Fruit fly (Drosophila melanogaster) whole organism, embryonic: Measurements from ENCODE around the gene CG4291.
A peak's percentile ranks its signal among the peaks of the same experiment; 100 is the strongest.

ENCODE experiments used
- ATbp ChIP-seq: fragments of 200-800 bp; sonication (Bioruptor generic); optimal IDR thresholded peaks from 2 replicates; lab custom pipeline; 2017; ENCODE audit warnings: missing biosample characterization, mild to moderate bottlenecking, missing genetic modification characterization, missing genetic modification reagents
- B-H1 ChIP-seq: fragments of 200-800 bp; sonication (Bioruptor generic); IDR thresholded peaks from 3 replicates; pipeline ENCODE4 v1.3.6; 2022; ENCODE audit warnings: missing biosample characterization, missing genetic modification characterization
- CG10462 ChIP-seq: fragments of 200-800 bp; sonication (Bioruptor generic); optimal IDR thresholded peaks from 2 replicates; lab custom pipeline; 2016; ENCODE audit warnings: missing biosample characterization, missing genetic modification characterization
- CG11723 ChIP-seq: fragments of 200-800 bp; sonication (Bioruptor generic); optimal IDR thresholded peaks from 2 replicates; lab custom pipeline; 2017; ENCODE audit warnings: missing biosample characterization, mild to moderate bottlenecking, missing genetic modification characterization
- CG1233 ChIP-seq: fragments of 200-800 bp; sonication (Bioruptor generic); optimal IDR thresholded peaks from 4 replicates; lab custom pipeline; 2018; ENCODE audit warnings: missing biosample characterization, mild to moderate bottlenecking, missing genetic modification characterization
- CG13424 ChIP-seq: fragments of 200-800 bp; sonication (Bioruptor generic); optimal IDR thresholded peaks from 2 replicates; lab custom pipeline; 2019; ENCODE audit warnings: missing biosample characterization, mild to moderate bottlenecking, missing genetic modification characterization, moderate library complexity
- CG13775 ChIP-seq: fragments of 200-800 bp; sonication (Bioruptor generic); optimal IDR thresholded peaks from 3 replicates; lab custom pipeline; 2017; ENCODE audit warnings: missing biosample characterization, mild to moderate bottlenecking, missing genetic modification characterization
- CG16815 ChIP-seq: fragments of 200-800 bp; sonication (Bioruptor generic); optimal IDR thresholded peaks from 3 replicates; lab custom pipeline; 2017; ENCODE audit warnings: missing biosample characterization, mild to moderate bottlenecking, missing genetic modification characterization
- CG17328 ChIP-seq: fragments of 200-800 bp; sonication (Bioruptor generic); IDR thresholded peaks from 2 replicates; pipeline ENCODE4 v1.3.6; 2022; ENCODE audit warnings: missing biosample characterization, missing genetic modification characterization
- CG18262 ChIP-seq: fragments of 200-800 bp; optimal IDR thresholded peaks from 3 replicates; lab custom pipeline; 2019; ENCODE audit warnings: missing biosample characterization, mild to moderate bottlenecking, missing genetic modification characterization, moderate library complexity
- CG33557 ChIP-seq: fragments of 200-800 bp; sonication (Bioruptor generic); optimal IDR thresholded peaks from 2 replicates; lab custom pipeline; 2019; ENCODE audit warnings: missing biosample characterization, mild to moderate bottlenecking, missing genetic modification characterization, moderate library complexity
- CG5245 ChIP-seq: fragments of 200-800 bp; sonication (Bioruptor generic); optimal IDR thresholded peaks from 3 replicates; lab custom pipeline; 2016; ENCODE audit warnings: missing biosample characterization, missing genetic modification characterization
- CG5953 ChIP-seq: fragments of 200-800 bp; sonication (Bioruptor generic); IDR thresholded peaks from 2 replicates; pipeline ENCODE4 v1.3.6; 2022; ENCODE audit warnings: missing biosample characterization, missing genetic modification characterization
- Camta ChIP-seq: fragments of 200-800 bp; sonication (Bioruptor generic); optimal IDR thresholded peaks from 2 replicates; lab custom pipeline; 2016; ENCODE audit warnings: missing biosample characterization, missing genetic modification characterization
- Chrac-16 ChIP-seq: fragments of 200-800 bp; sonication (Bioruptor generic); optimal IDR thresholded peaks from 3 replicates; lab custom pipeline; 2016; ENCODE audit warnings: missing biosample characterization, missing genetic modification characterization
- D19A ChIP-seq: fragments of 200-800 bp; optimal IDR thresholded peaks from 3 replicates; lab custom pipeline; 2019; ENCODE audit warnings: missing biosample characterization, mild to moderate bottlenecking, missing genetic modification characterization, moderate library complexity
- Dad ChIP-seq: fragments of 200-800 bp; sonication (Bioruptor generic); optimal IDR thresholded peaks from 3 replicates; lab custom pipeline; 2016; ENCODE audit warnings: missing biosample characterization, missing genetic modification characterization
- HLH54F ChIP-seq: fragments of 200-800 bp; sonication (Bioruptor generic); optimal IDR thresholded peaks from 3 replicates; lab custom pipeline; 2016; ENCODE audit warnings: missing biosample characterization, missing genetic modification characterization
- Kr ChIP-seq: fragments of 200-800 bp; sonication (Bioruptor generic); optimal IDR thresholded peaks from 2 replicates; lab custom pipeline; 2017; ENCODE audit warnings: missing biosample characterization, mild to moderate bottlenecking, missing genetic modification characterization
- MBD-R2 ChIP-seq: fragments of 200-800 bp; sonication (Bioruptor generic); IDR thresholded peaks from 2 replicates; pipeline ENCODE4 v1.3.6; 2022; ENCODE audit warnings: missing biosample characterization, missing genetic modification characterization
- NC2β ChIP-seq: fragments of 200-800 bp; sonication (Bioruptor generic); optimal IDR thresholded peaks from 2 replicates; lab custom pipeline; 2016; ENCODE audit warnings: missing biosample characterization, missing genetic modification characterization
- Side ChIP-seq: fragments of 200-800 bp; sonication (Bioruptor generic); optimal IDR thresholded peaks from 2 replicates; lab custom pipeline; 2016; ENCODE audit warnings: missing biosample characterization, missing genetic modification characterization
- Usf ChIP-seq: fragments of 200-800 bp; sonication (Bioruptor generic); optimal IDR thresholded peaks from 2 replicates; lab custom pipeline; 2017; ENCODE audit warnings: missing genotype, missing biosample characterization, missing genetic modification characterization
- ash1 ChIP-seq: fragments of 200-800 bp; sonication (Bioruptor generic); optimal IDR thresholded peaks from 2 replicates; lab custom pipeline; 2018; ENCODE audit warnings: missing biosample characterization, mild to moderate bottlenecking, missing genetic modification characterization
- az2 ChIP-seq: fragments of 200-800 bp; sonication (Bioruptor generic); optimal IDR thresholded peaks from 3 replicates; lab custom pipeline; 2016; ENCODE audit warnings: missing biosample characterization, missing genetic modification characterization
- fd96Cb ChIP-seq: fragments of 200-800 bp; sonication (Bioruptor generic); optimal IDR thresholded peaks from 2 replicates; lab custom pipeline; 2018; ENCODE audit warnings: missing biosample characterization, mild to moderate bottlenecking, missing genetic modification characterization, moderate library complexity
- ham ChIP-seq: fragments of 200-800 bp; sonication (Bioruptor generic); IDR thresholded peaks from 2 replicates; pipeline ENCODE4 v1.3.6; 2022; ENCODE audit warnings: missing biosample characterization, missing genetic modification characterization
- inv ChIP-seq: fragments of 200-800 bp; sonication (Bioruptor generic); IDR thresholded peaks from 2 replicates; pipeline ENCODE4 v1.3.6; 2022; ENCODE audit warnings: missing biosample characterization, missing genetic modification characterization; ENCODE audit not compliant: partially characterized antibody
- jumu ChIP-seq: fragments of 200-800 bp; sonication (Bioruptor generic); optimal IDR thresholded peaks from 3 replicates; lab custom pipeline; 2016; ENCODE audit warnings: missing biosample characterization, missing genetic modification characterization
- ken ChIP-seq: fragments of 200-800 bp; sonication (Bioruptor generic); IDR thresholded peaks from 3 replicates; pipeline ENCODE4 v1.3.6; 2022; ENCODE audit warnings: missing biosample characterization, missing genetic modification characterization
- kni ChIP-seq: fragments of 200-800 bp; sonication (Bioruptor generic); optimal IDR thresholded peaks from 3 replicates; lab custom pipeline; 2017; ENCODE audit warnings: mild to moderate bottlenecking, missing biosample characterization, missing genetic modification reagents, missing genetic modification characterization
- mam ChIP-seq: fragments of 200-800 bp; sonication (Bioruptor generic); optimal IDR thresholded peaks from 3 replicates; lab custom pipeline; 2016; ENCODE audit warnings: missing biosample characterization, missing genetic modification characterization
- nerfin-1 ChIP-seq: fragments of 200-800 bp; sonication (Bioruptor generic); optimal IDR thresholded peaks from 3 replicates; lab custom pipeline; 2019; ENCODE audit warnings: missing biosample characterization, mild to moderate bottlenecking, missing genetic modification characterization, moderate library complexity
- nmo ChIP-seq: fragments of 200-800 bp; sonication (Bioruptor generic); optimal IDR thresholded peaks from 2 replicates; lab custom pipeline; 2018; ENCODE audit warnings: missing biosample characterization, mild to moderate bottlenecking, missing genetic modification characterization, moderate library complexity
- onecut ChIP-seq: fragments of 200-800 bp; sonication (Bioruptor generic); IDR thresholded peaks from 2 replicates; pipeline ENCODE4 v1.3.6; 2022; ENCODE audit warnings: missing biosample characterization, missing genetic modification characterization
- org-1 ChIP-seq: fragments of 200-800 bp; sonication (Bioruptor generic); optimal IDR thresholded peaks from 2 replicates; lab custom pipeline; 2017; ENCODE audit warnings: missing biosample characterization, missing genetic modification characterization
- p53 ChIP-seq: fragments of 200-800 bp; sonication (Bioruptor generic); optimal IDR thresholded peaks from 2 replicates; lab custom pipeline; 2016; ENCODE audit warnings: missing biosample characterization, missing genetic modification characterization
- peb ChIP-seq: fragments of 200-800 bp; sonication (Bioruptor generic); IDR thresholded peaks from 2 replicates; pipeline ENCODE4 v1.3.6; 2022; ENCODE audit warnings: missing biosample characterization, missing genetic modification characterization
- prd ChIP-seq, 3 experiments: fragments of >200 bp in 2 of 3; fragments of 200-800 bp in 1 of 3; sonication (Bioruptor generic) in 1 of 3; optimal IDR thresholded peaks in 2 of 3; IDR thresholded peaks in 1 of 3; 2 replicates in 2 of 3; 3 replicates in 1 of 3; pipeline versions ENCODE4 v1.3.6 to Lab custom; 2017 to 2022; ENCODE audit warnings: missing biosample characterization in 1 of 3, missing genetic modification characterization in 1 of 3
- psq ChIP-seq: fragments of 200-800 bp; sonication (Bioruptor generic); optimal IDR thresholded peaks from 2 replicates; lab custom pipeline; 2017; ENCODE audit warnings: missing biosample characterization, missing genetic modification characterization
- row ChIP-seq: fragments of 200-800 bp; sonication (Bioruptor generic); IDR thresholded peaks from 3 replicates; pipeline ENCODE4 v1.3.6; 2022; ENCODE audit warnings: missing biosample characterization, missing genetic modification characterization
- run ChIP-seq: fragments of 200-800 bp; sonication (Bioruptor generic); optimal IDR thresholded peaks from 3 replicates; lab custom pipeline; 2018; ENCODE audit warnings: missing biosample characterization, mild to moderate bottlenecking, missing genetic modification characterization
- schlank ChIP-seq: fragments of 200-800 bp; sonication (Bioruptor generic); optimal IDR thresholded peaks from 2 replicates; lab custom pipeline; 2018; ENCODE audit warnings: missing biosample characterization, mild to moderate bottlenecking, missing genetic modification characterization
- sens ChIP-seq: fragments of 200-800 bp; sonication (Bioruptor generic); peaks from one replicate; lab custom pipeline; 2016; ENCODE audit warnings: missing biosample characterization, missing genetic modification characterization
- so ChIP-seq: fragments of 200-800 bp; sonication (Bioruptor generic); IDR thresholded peaks from 3 replicates; pipeline ENCODE4 v1.3.6; 2022; ENCODE audit warnings: missing biosample characterization, missing genetic modification characterization
- stwl ChIP-seq: fragments of 200-800 bp; sonication (Bioruptor generic); optimal IDR thresholded peaks from 3 replicates; lab custom pipeline; 2018; ENCODE audit warnings: missing biosample characterization, mild to moderate bottlenecking, missing genetic modification characterization, moderate library complexity
- vnd ChIP-seq: fragments of 200-800 bp; sonication (Bioruptor generic); IDR thresholded peaks from 3 replicates; pipeline ENCODE4 v1.3.6; 2022; ENCODE audit warnings: missing biosample characterization, missing genetic modification characterization; ENCODE audit not compliant: partially characterized antibody
- zen2 ChIP-seq: fragments of 200-800 bp; sonication (Bioruptor generic); IDR thresholded peaks from 3 replicates; pipeline ENCODE4 v1.3.6; 2022; ENCODE audit warnings: missing biosample characterization, missing genetic modification characterization; ENCODE audit not compliant: partially characterized antibody
- zfh1 ChIP-seq: fragments of 200-800 bp; sonication (Bioruptor generic); IDR thresholded peaks from 3 replicates; pipeline ENCODE4 v1.3.6; 2022; ENCODE audit warnings: missing biosample characterization, missing genetic modification characterization

Gene CG4291

DNA sequence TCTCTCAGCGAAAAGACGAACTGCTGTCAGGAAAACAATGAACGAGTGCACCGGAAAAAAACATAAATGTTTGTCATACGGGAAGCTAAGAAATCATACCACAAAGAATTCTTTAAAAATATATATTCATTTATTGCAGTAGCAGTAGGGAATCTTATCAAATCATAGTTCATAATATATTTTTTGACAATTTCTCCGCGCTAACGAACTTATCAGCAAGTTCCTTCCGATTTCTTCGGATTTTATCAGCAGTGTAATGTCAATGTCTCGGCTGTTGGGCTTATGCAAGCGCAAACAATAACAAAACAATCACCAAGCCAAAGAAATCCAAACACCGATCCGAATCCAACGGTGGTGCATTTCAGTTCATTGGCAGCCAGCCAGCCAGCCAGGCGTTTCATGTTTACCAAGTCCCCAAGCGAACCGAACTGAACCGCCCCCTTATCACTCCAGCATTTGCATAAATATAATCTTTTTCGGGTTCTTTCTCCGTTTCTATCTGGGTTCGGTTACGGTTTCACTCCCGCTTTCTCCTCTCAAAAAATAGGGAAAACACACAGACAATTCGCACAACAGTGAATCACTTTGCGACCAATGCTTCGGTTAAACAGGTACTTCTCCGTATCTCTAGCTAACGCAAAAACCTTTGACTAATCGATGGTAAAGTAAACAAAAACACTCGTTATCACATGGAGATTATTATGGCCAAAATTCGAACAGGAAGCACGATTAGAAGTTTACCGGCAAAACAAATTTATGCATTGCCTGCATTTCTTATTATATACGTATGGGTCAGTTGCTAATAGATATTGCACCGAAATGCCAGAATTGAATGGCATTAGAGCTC, 24.8 kb downstream of the CG4291 start (continued):
- peak; percentile 28 for TF ChIP-seq D19A (tag; lab: Kevin White, UChicago)
- TF ChIP-seq Kr: peak; percentile 27
- TF ChIP-seq CG18262 (tag; lab: Kevin White, UChicago): peak; percentile 66
- TF ChIP-seq mam (GFP tag; lab: Kevin White, UChicago): no peak
- peak; percentile 10 for TF ChIP-seq CG13775 (GFP tag; lab: Kevin White, UChicago)
- TF ChIP-seq Side (GFP tag; lab: Kevin White, UChicago): no peak
- TF ChIP-seq MBD-R2 (GFP tag; lab: Robert Waterston, UW): no peak
- TF ChIP-seq CG1233 (GFP tag; lab: Kevin White, UChicago): no peak
- TF ChIP-seq sens: peak; percentile 94
- no peak for TF ChIP-seq ham (GFP tag; lab: Robert Waterston, UW)
- no peak for TF ChIP-seq schlank
- TF ChIP-seq vnd (GFP tag; lab: Robert Waterston, UW): no peak
- no peak for TF ChIP-seq inv (GFP tag; lab: Robert Waterston, UW)
- peak; percentile 46 for TF ChIP-seq org-1 (GFP tag; lab: Kevin White, UChicago)
- TF ChIP-seq ATbp (GFP tag; lab: Kevin White, UChicago): peak; percentile 84
- TF ChIP-seq CG11723 (GFP tag; lab: Kevin White, UChicago): no peak
- TF ChIP-seq Chrac-16 (GFP tag; lab: Kevin White, UChicago): peak; percentile 49
- no peak for TF ChIP-seq peb (GFP tag; lab: Robert Waterston, UW)
- TF ChIP-seq nmo (GFP tag; lab: Kevin White, UChicago): peak; percentile 48
- TF ChIP-seq Usf (GFP tag; lab: Kevin White, UChicago): no peak
- TF ChIP-seq ken (GFP tag; lab: Robert Waterston, UW): no peak
- no peak for TF ChIP-seq run (tag; lab: Kevin White, UChicago)
- no peak for TF ChIP-seq B-H1 (GFP tag; lab: Robert Waterston, UW)
- TF ChIP-seq psq (GFP tag; lab: Kevin White, UChicago): no peak
- TF ChIP-seq p53: no peak
- TF ChIP-seq ash1 (GFP tag; lab: Kevin White, UChicago): no peak
- TF ChIP-seq CG10462 (GFP tag; lab: Kevin White, UChicago): peak; percentile 32
- peak; percentile 13; the same call in 1 of the 3 replicates for TF ChIP-seq zfh1
- peak; percentile 19 for TF ChIP-seq CG5245 (GFP tag; lab: Kevin White, UChicago)
- 0 out of 2 replicates have a peak, but pooled peaks have one; percentile 28 for TF ChIP-seq CG5953
- TF ChIP-seq CG16815 (GFP tag; lab: Kevin White, UChicago): peak; percentile 15
- TF ChIP-seq zen2 (GFP tag; lab: Robert Waterston, UW): no peak
- TF ChIP-seq kni: peak; percentile 15
- TF ChIP-seq CG13424 (tag; lab: Kevin White, UChicago): peak; percentile 39
- peak; percentile 55 for TF ChIP-seq CG33557 (GFP tag; lab: Kevin White, UChicago)
- no peak for TF ChIP-seq onecut
- peak; percentile 33 for TF ChIP-seq nerfin-1
- TF ChIP-seq Camta (GFP tag; lab: Kevin White, UChicago): no peak
- TF ChIP-seq HLH54F (GFP tag; lab: Kevin White, UChicago): no peak
- peak; percentile 39 for TF ChIP-seq fd96Cb (tag; lab: Kevin White, UChicago)
- TF ChIP-seq prd (optimal IDR thresholded peaks at IDR 0.05; lab: Kevin White, UChicago): no peak
- peak; percentile 21; the same call in 1 of the 3 replicates for TF ChIP-seq prd (GFP tag; IDR thresholded peaks at IDR 0.05; lab: Robert Waterston, UW)
- TF ChIP-seq stwl (tag; lab: Kevin White, UChicago): no peak
- peak; percentile 61 for TF ChIP-seq CG17328 (GFP tag; lab: Robert Waterston, UW)
- TF ChIP-seq Dad (GFP tag; lab: Kevin White, UChicago): no peak
- TF ChIP-seq row: peak; percentile 64; the same call in 2 of the 3 replicates
- peak; percentile 45 for TF ChIP-seq NC2β (GFP tag; lab: Kevin White, UChicago)
- 0 out of 3 replicates have a peak, but pooled peaks have one; percentile 11 for TF ChIP-seq so (GFP tag; lab: Robert Waterston, UW)
- TF ChIP-seq az2: peak; percentile 45
- no peak for TF ChIP-seq jumu (GFP tag; lab: Kevin White, UChicago)
